Fruit fly (Drosophila melanogaster): ENCODE data around the gene CG4686.
A peak's percentile ranks its signal among the peaks of the same experiment; 100 is the strongest.

CG4686 gene

DNA sequence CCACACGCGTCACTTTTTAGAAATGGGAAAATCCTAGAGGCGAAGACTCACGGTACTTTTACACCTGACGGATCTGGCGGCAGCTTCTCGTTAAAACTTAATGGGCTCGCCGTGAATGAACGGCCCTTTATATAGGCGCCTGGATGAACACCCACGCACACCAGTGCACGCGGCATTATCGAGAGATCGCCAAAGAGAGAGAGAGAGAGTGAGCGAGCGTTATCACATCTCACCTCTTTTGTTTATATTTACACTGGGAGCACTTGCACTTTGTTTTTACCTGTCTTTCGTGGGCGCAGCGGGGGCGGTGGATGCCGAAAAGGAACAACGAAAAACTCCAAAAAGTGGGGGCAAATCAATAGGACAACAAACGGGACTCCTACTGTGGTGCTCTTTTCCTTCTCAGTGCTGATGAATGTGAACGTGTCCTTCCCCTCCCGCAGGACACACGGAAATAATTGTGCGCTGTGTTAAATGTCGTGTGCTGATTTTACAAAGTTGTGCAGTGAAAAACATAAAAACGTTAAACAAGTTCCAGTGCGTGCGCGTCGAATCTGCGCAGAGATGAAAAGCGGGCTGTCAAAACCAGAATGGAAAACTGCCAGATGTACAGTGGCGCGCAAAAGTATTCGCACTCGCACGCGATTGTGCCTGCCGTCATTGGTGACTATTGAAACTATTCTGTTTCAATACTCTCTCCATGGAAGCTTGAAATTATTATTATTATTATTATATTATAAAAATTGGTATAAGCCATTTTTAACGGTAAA lies 11.0 kb downstream of the CG4686 start, which contains the start of gene Mrp5 (continued):
- TF ChIP-seq CG7556 (GFP tag; optimal IDR thresholded peaks at IDR 0.05) (peak; percentile 42), CG30403 (GFP tag; optimal IDR thresholded peaks at IDR 0.05) (peak; percentile 40), Bteb2 (GFP tag; optimal IDR thresholded peaks at IDR 0.05) (peak; percentile 11), NK7.1 (GFP tag; optimal IDR thresholded peaks at IDR 0.05) (peak; percentile 6), CG17385 (GFP tag; optimal IDR thresholded peaks at IDR 0.05) (peak; percentile 28), dysf (GFP tag; IDR thresholded peaks at IDR 0.05) (peak; percentile 52; the same call in 1 of the 3 replicates), CG11723 (GFP tag; optimal IDR thresholded peaks at IDR 0.05) (no peak), abd-A (tag; optimal IDR thresholded peaks at IDR 0.05) (no peak), gcm2 (GFP tag; optimal IDR thresholded peaks at IDR 0.05) (no peak), zf30C (GFP tag; optimal IDR thresholded peaks at IDR 0.05) (no peak), odd (GFP tag; optimal IDR thresholded peaks at IDR 0.05) (peak; percentile 23), fd102C (GFP tag; optimal IDR thresholded peaks at IDR 0.05) (no peak), zen (tag; optimal IDR thresholded peaks at IDR 0.05) (no peak), CG11247 (GFP tag; IDR thresholded peaks at IDR 0.05) (peak; percentile 59; the same call in 1 of the 2 replicates), ewg (GFP tag; optimal IDR thresholded peaks at IDR 0.05) (peak; percentile 95), Aef1 (GFP tag; IDR thresholded peaks at IDR 0.05) (peak; percentile 49; the same call in 2 of the 3 replicates), ems (GFP tag; optimal IDR thresholded peaks at IDR 0.05) (no peak), nerfin-1 (tag; optimal IDR thresholded peaks at IDR 0.05) (no peak), bcd (GFP tag; optimal IDR thresholded peaks at IDR 0.05) (peak; percentile 15), Tbp (GFP tag; optimal IDR thresholded peaks at IDR 0.05) (no peak), ham (GFP tag; IDR thresholded peaks at IDR 0.05) (0 out of 2 replicates have a peak, but pooled peaks have one; percentile 35), shn (GFP tag; optimal IDR thresholded peaks at IDR 0.05) (no peak), btn (GFP tag; optimal IDR thresholded peaks at IDR 0.05) (no peak), CG6813 (GFP tag; optimal IDR thresholded peaks at IDR 0.05) (peak; percentile 35), HLHmδ (GFP tag; optimal IDR thresholded peaks at IDR 0.05) (peak; percentile 77), CG17359 (tag; optimal IDR thresholded peaks at IDR 0.05) (peak; percentile 48), CG16815 (GFP tag; optimal IDR thresholded peaks at IDR 0.05) (no peak), caup (GFP tag; optimal IDR thresholded peaks at IDR 0.05; ENCODE audit: severe bottlenecking) (peak; percentile 13), jumu (GFP tag; optimal IDR thresholded peaks at IDR 0.05) (no peak), emc (GFP tag; optimal IDR thresholded peaks at IDR 0.05) (no peak), CG11695 (GFP tag; IDR thresholded peaks at IDR 0.05) (peak; percentile 51; the same call in 1 of the 3 replicates), CG31441 (GFP tag; IDR thresholded peaks at IDR 0.05) (peak; percentile 39), dm (GFP tag; optimal IDR thresholded peaks at IDR 0.05) (no peak), phol (tag; optimal IDR thresholded peaks at IDR 0.05) (peak; percentile 36), CG12236 (GFP tag; optimal IDR thresholded peaks at IDR 0.05) (no peak), CG17186 (GFP tag; optimal IDR thresholded peaks at IDR 0.05) (peak; percentile 11), CG18476 (GFP tag; optimal IDR thresholded peaks at IDR 0.05) (no peak), ssp (GFP tag; IDR thresholded peaks at IDR 0.05) (peak; percentile 44), Hand (GFP tag; optimal IDR thresholded peaks at IDR 0.05) (no peak), HLH4C (GFP tag; IDR thresholded peaks at IDR 0.05; ENCODE audit: partially characterized antibody) (0 out of 3 replicates have a peak, but pooled peaks have one; percentile 46), dan (GFP tag; IDR thresholded peaks at IDR 0.05) (no peak), CG11398 (GFP tag; optimal IDR thresholded peaks at IDR 0.05) (no peak), CG8359 (GFP tag; optimal IDR thresholded peaks at IDR 0.05; ENCODE audit: borderline replicate concordance) (peak; percentile 7), Ets97D (GFP tag; optimal IDR thresholded peaks at IDR 0.05) (peak; percentile 4), pzg (GFP tag; optimal IDR thresholded peaks at IDR 0.05) (peak; percentile 8), CG8765 (GFP tag; IDR thresholded peaks at IDR 0.05) (0 out of 2 replicates have a peak, but pooled peaks have one; percentile 35), lilli (GFP tag; optimal IDR thresholded peaks at IDR 0.05) (peak; percentile 26), CG10565 (GFP tag; optimal IDR thresholded peaks at IDR 0.05) (no peak), Xrp1 (GFP tag; IDR thresholded peaks at IDR 0.05) (peak; percentile 64)

Measured in whole organism, embryonic.